Worm (Caenorhabditis elegans) whole organism, mixed stage, embryonic: ENCODE data around the gene F31D4.8.

ENCODE experiments used
- ceh-39 ChIP-seq: fragments of 150-350 bp; optimal IDR thresholded peaks from 2 replicates; lab custom pipeline; 2014; ENCODE audit warnings: missing biosample characterization, missing genetic modification characterization
- ces-1 ChIP-seq: fragments of 150-350 bp; optimal IDR thresholded peaks from 2 replicates; lab custom pipeline; 2014; ENCODE audit warnings: missing biosample characterization, missing genetic modification reagents, missing genetic modification characterization
- drap-1 ChIP-seq: fragments of 200-800 bp; sonication (Bioruptor generic); optimal IDR thresholded peaks from 3 replicates; lab custom pipeline; 2018; ENCODE audit warnings: mild to moderate bottlenecking, missing genetic modification characterization, missing compliant biosample characterization
- lin-13 ChIP-seq: fragments of 150-350 bp; optimal IDR thresholded peaks from 2 replicates; lab custom pipeline; 2014; ENCODE audit warnings: missing biosample characterization, missing genetic modification characterization
- lsy-2 ChIP-seq: fragments of 150-350 bp; optimal IDR thresholded peaks from 2 replicates; lab custom pipeline; 2014; ENCODE audit warnings: missing biosample characterization, missing genetic modification characterization
- mab-5 ChIP-seq: fragments of 150-350 bp; optimal IDR thresholded peaks from 2 replicates; lab custom pipeline; 2014; ENCODE audit warnings: missing biosample characterization, missing genetic modification characterization
- mls-2 ChIP-seq: sonication (generic microtip); optimal IDR thresholded peaks from 2 replicates; lab custom pipeline; 2016; ENCODE audit warnings: mild to moderate bottlenecking, missing genetic modification characterization, moderate library complexity, missing compliant biosample characterization
- nhr-12 ChIP-seq: fragments of 150-350 bp; optimal IDR thresholded peaks from 2 replicates; lab custom pipeline; 2014; ENCODE audit warnings: missing biosample characterization, missing genetic modification characterization
- nhr-76 ChIP-seq: sonication (generic microtip); optimal IDR thresholded peaks from 2 replicates; lab custom pipeline; 2017; ENCODE audit warnings: missing biosample characterization, missing genetic modification characterization
- pha-4 ChIP-seq: fragments of 150-350 bp; optimal IDR thresholded peaks from 2 replicates; lab custom pipeline; 2018; ENCODE audit warnings: missing biosample characterization, missing genetic modification reagents, missing genetic modification characterization
- sptf-1 ChIP-seq: sonication (generic microtip); optimal IDR thresholded peaks from 2 replicates; lab custom pipeline; 2017; ENCODE audit warnings: mild to moderate bottlenecking, missing genetic modification characterization, moderate library complexity, missing compliant biosample characterization
- unc-120 ChIP-seq: sonication (generic microtip); optimal IDR thresholded peaks from 2 replicates; lab custom pipeline; 2017; ENCODE audit warnings: missing genetic modification characterization, missing compliant biosample characterization; ENCODE audit not compliant: poor library complexity, severe bottlenecking
- unc-62 ChIP-seq: fragments of 150-350 bp; optimal IDR thresholded peaks from 2 replicates; lab custom pipeline; 2014; ENCODE audit warnings: missing biosample characterization, missing genetic modification reagents, missing genetic modification characterization
- ztf-11 ChIP-seq: fragments of 150-350 bp; optimal IDR thresholded peaks from 2 replicates; lab custom pipeline; 2014; ENCODE audit warnings: missing biosample characterization, missing genetic modification characterization

DNA sequence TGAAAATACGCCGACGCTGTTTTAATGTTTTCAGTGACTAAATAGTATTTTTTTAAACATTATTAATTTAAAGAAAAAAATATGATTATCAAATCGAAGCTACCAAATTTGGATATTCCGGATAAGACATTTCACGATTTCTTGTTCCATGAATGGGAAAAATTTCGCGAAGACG lies 35.8 kb upstream of the F31D4.8 start, which contains the start of gene acs-12:
- TF ChIP-seq mls-2 (no peak), lsy-2 (tag; lab: Kevin White, UChicago) (no peak), ztf-11 (no peak), nhr-76 (no peak), nhr-12 (tag; lab: Kevin White, UChicago) (no peak), unc-62 (GFP tag; lab: Kevin White, UChicago) (no peak), sptf-1 (tag; lab: Kevin White, UChicago) (no peak), pha-4 (tag; lab: Kevin White, UChicago) (no peak), drap-1 (GFP tag; lab: Kevin White, UChicago) (no peak), ces-1 (no peak), mab-5 (tag; lab: Kevin White, UChicago) (no peak), lin-13 (no peak), ceh-39 (tag; lab: Kevin White, UChicago) (no peak), unc-120 (tag; lab: Kevin White, UChicago) (no peak)
